Fruit fly (Drosophila melanogaster): ENCODE data around the gene tx.

tx gene

DNA sequence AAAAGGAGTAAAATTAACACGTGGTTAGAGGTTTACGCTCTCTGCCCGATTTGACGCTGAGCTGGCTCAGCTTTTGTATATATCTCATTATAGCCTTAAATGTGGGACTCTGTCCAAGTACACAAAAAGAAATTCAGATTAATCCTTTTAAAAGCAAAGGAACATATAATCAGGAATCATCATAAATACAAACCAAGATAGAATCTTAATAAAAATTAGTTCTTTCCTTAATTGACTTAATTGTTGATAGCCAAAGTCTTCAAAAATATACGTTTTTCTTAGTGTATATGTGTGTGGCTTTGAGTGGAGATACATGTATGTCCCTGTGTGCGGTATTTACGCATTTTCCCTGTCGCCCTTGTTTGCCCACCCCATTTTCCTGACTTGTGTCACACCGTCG lies 53.7 kb downstream of the tx start:
- TF ChIP-seq CG10543 (GFP tag; optimal IDR thresholded peaks at IDR 0.05) (no peak), Rfx (GFP tag; IDR thresholded peaks at IDR 0.05) (peak; percentile 59), CG10654 (GFP tag; optimal IDR thresholded peaks at IDR 0.05) (no peak), Dip3 (GFP tag; optimal IDR thresholded peaks at IDR 0.05) (peak; percentile 7), CG15011 (GFP tag; optimal IDR thresholded peaks at IDR 0.05) (peak; percentile 30), CG17328 (GFP tag; IDR thresholded peaks at IDR 0.05) (no peak), CG34224 (GFP tag; IDR thresholded peaks at IDR 0.05; ENCODE audit: partially characterized antibody) (no peak), mld (GFP tag; IDR thresholded peaks at IDR 0.05; ENCODE audit: partially characterized antibody) (no peak), D19B (GFP tag; optimal IDR thresholded peaks at IDR 0.05) (peak; percentile 33), Kr (GFP tag; optimal IDR thresholded peaks at IDR 0.05) (no peak), CG8089 (GFP tag; optimal IDR thresholded peaks at IDR 0.05) (no peak), Hmr (GFP tag; optimal IDR thresholded peaks at IDR 0.05) (peak; percentile 69), CG3847 (GFP tag; IDR thresholded peaks at IDR 0.05) (no peak), CG31365 (tag; optimal IDR thresholded peaks at IDR 0.05) (no peak), gem (tag; optimal IDR thresholded peaks at IDR 0.05) (peak; percentile 57), HLH4C (GFP tag; IDR thresholded peaks at IDR 0.05; ENCODE audit: partially characterized antibody) (no peak), CG31441 (GFP tag; IDR thresholded peaks at IDR 0.05) (no peak), Pdp1 (GFP tag; optimal IDR thresholded peaks at IDR 0.05) (no peak), CG1529 (GFP tag; optimal IDR thresholded peaks at IDR 0.05) (no peak), CG2116 (GFP tag; optimal IDR thresholded peaks at IDR 0.05) (no peak), sna (GFP tag; IDR thresholded peaks at IDR 0.05; ENCODE audit: partially characterized antibody) (no peak), Jarid2 (GFP tag; optimal IDR thresholded peaks at IDR 0.05) (no peak), HLH54F (GFP tag; optimal IDR thresholded peaks at IDR 0.05) (no peak), CG7556 (GFP tag; optimal IDR thresholded peaks at IDR 0.05) (peak; percentile 65), CG6854 (GFP tag; optimal IDR thresholded peaks at IDR 0.05) (peak; percentile 38), Ssrp (tag; optimal IDR thresholded peaks at IDR 0.05) (no peak), CG10565 (GFP tag; optimal IDR thresholded peaks at IDR 0.05) (no peak), Chrac-16 (GFP tag; optimal IDR thresholded peaks at IDR 0.05) (no peak), CG17912 (GFP tag; optimal IDR thresholded peaks at IDR 0.05) (no peak), CG15514 (GFP tag; optimal IDR thresholded peaks at IDR 0.05) (peak; percentile 37), CG7786 (GFP tag; optimal IDR thresholded peaks at IDR 0.05) (peak; percentile 1), oc (tag; optimal IDR thresholded peaks at IDR 0.05) (no peak), fd102C (GFP tag; optimal IDR thresholded peaks at IDR 0.05) (no peak), pho (GFP tag; optimal IDR thresholded peaks at IDR 0.05) (peak; percentile 28), tx (GFP tag; optimal IDR thresholded peaks at IDR 0.05) (no peak), Dbx (GFP tag; IDR thresholded peaks at IDR 0.05) (0 out of 3 replicates have a peak, but pooled peaks have one; percentile 56), NFAT (GFP tag; IDR thresholded peaks at IDR 0.05) (peak; percentile 26; the same call in 1 of the 2 replicates), CG2129 (GFP tag; IDR thresholded peaks at IDR 0.05; ENCODE audit: partially characterized antibody) (no peak), CG6689 (GFP tag; IDR thresholded peaks at IDR 0.05) (0 out of 2 replicates have a peak, but pooled peaks have one; percentile 19), CG2889 (GFP tag; IDR thresholded peaks at IDR 0.05) (no peak), fru (optimal IDR thresholded peaks at IDR 0.05) (no peak), CG2120 (GFP tag; optimal IDR thresholded peaks at IDR 0.05) (peak; percentile 80), pum (GFP tag; optimal IDR thresholded peaks at IDR 0.05) (no peak), CG9215 (GFP tag; IDR thresholded peaks at IDR 0.05) (peak; percentile 40; the same call in 1 of the 2 replicates), Dp (GFP tag; optimal IDR thresholded peaks at IDR 0.05) (no peak), p53 (GFP tag; optimal IDR thresholded peaks at IDR 0.05) (no peak), lilli (GFP tag; optimal IDR thresholded peaks at IDR 0.05) (peak; percentile 40), ttk (GFP tag; IDR thresholded peaks at IDR 0.05) (peak; percentile 33; the same call in 1 of the 2 replicates), CG9727 (GFP tag; optimal IDR thresholded peaks at IDR 0.05) (peak; percentile 28), CG9817 (tag; optimal IDR thresholded peaks at IDR 0.05) (peak; percentile 42), CG13424 (tag; optimal IDR thresholded peaks at IDR 0.05) (peak; percentile 45)
